Fruit fly (Drosophila melanogaster) whole organism, embryonic: ENCODE results near the gene ara.

ENCODE experiments used
- Adf1 ChIP-seq: fragments of 200-800 bp; sonication (Bioruptor generic); IDR thresholded peaks from 2 replicates; pipeline ENCODE4 v1.3.6; 2022; ENCODE audit warnings: missing biosample characterization, missing genetic modification characterization
- Asciz ChIP-seq: fragments of 200-800 bp; sonication (Bioruptor generic); optimal IDR thresholded peaks from 2 replicates; lab custom pipeline; 2017; ENCODE audit warnings: missing biosample characterization, mild to moderate bottlenecking, missing genetic modification characterization, missing genetic modification reagents
- CG11093 ChIP-seq: fragments of 200-800 bp; sonication (Bioruptor generic); IDR thresholded peaks from 3 replicates; pipeline ENCODE4 v1.3.6; 2022; ENCODE audit warnings: missing biosample characterization, missing genetic modification characterization
- CG11695 ChIP-seq: fragments of 200-800 bp; sonication (Bioruptor generic); IDR thresholded peaks from 3 replicates; pipeline ENCODE4 v1.3.6; 2022; ENCODE audit warnings: missing biosample characterization, missing genetic modification characterization
- CG12744 ChIP-seq: fragments of 200-800 bp; sonication (Bioruptor generic); optimal IDR thresholded peaks from 2 replicates; lab custom pipeline; 2016; ENCODE audit warnings: missing biosample characterization, missing genetic modification characterization
- CG14667 ChIP-seq: fragments of 200-800 bp; sonication (Bioruptor generic); IDR thresholded peaks from 2 replicates; pipeline ENCODE4 v1.3.6; 2022; ENCODE audit warnings: missing biosample characterization, missing genetic modification characterization
- CG2712 ChIP-seq: fragments of 200-800 bp; optimal IDR thresholded peaks from 3 replicates; lab custom pipeline; 2019; ENCODE audit warnings: missing biosample characterization, mild to moderate bottlenecking, missing genetic modification characterization, moderate library complexity
- CG31441 ChIP-seq: fragments of 200-800 bp; sonication (Bioruptor generic); IDR thresholded peaks from 2 replicates; pipeline ENCODE4 v1.3.6; 2022; ENCODE audit warnings: missing biosample characterization, missing genetic modification characterization
- CG32532 ChIP-seq: fragments of 200-800 bp; sonication (Bioruptor generic); IDR thresholded peaks from 2 replicates; pipeline ENCODE4 v1.3.6; 2022; ENCODE audit warnings: missing biosample characterization, missing genetic modification characterization
- CG34224 ChIP-seq: fragments of 200-800 bp; sonication (Bioruptor generic); IDR thresholded peaks from 3 replicates; pipeline ENCODE4 v1.3.6; 2022; ENCODE audit warnings: missing biosample characterization, missing genetic modification characterization; ENCODE audit not compliant: partially characterized antibody
- CG3995 ChIP-seq: fragments of 200-800 bp; sonication (Bioruptor generic); optimal IDR thresholded peaks from 3 replicates; lab custom pipeline; 2016; ENCODE audit warnings: missing biosample characterization, missing genetic modification characterization
- CG4360 ChIP-seq: fragments of 200-800 bp; sonication (Bioruptor generic); IDR thresholded peaks from 2 replicates; pipeline ENCODE4 v1.3.6; 2022; ENCODE audit warnings: missing biosample characterization, missing genetic modification characterization
- CG5180 ChIP-seq: fragments of 200-800 bp; sonication (Bioruptor generic); optimal IDR thresholded peaks from 3 replicates; lab custom pipeline; 2017; ENCODE audit warnings: missing biosample characterization, missing genetic modification characterization, mild to moderate bottlenecking, moderate library complexity, missing genetic modification reagents
- CG9609 ChIP-seq: fragments of 200-800 bp; sonication (Bioruptor generic); optimal IDR thresholded peaks from 3 replicates; lab custom pipeline; 2016; ENCODE audit warnings: missing biosample characterization, missing genetic modification characterization
- CG9932 ChIP-seq: fragments of 200-800 bp; sonication (Bioruptor generic); IDR thresholded peaks from 2 replicates; pipeline ENCODE4 v1.3.6; 2022; ENCODE audit warnings: missing biosample characterization, missing genetic modification characterization
- CTCF ChIP-seq: fragments of 200-800 bp; sonication (Bioruptor generic); optimal IDR thresholded peaks from 2 replicates; lab custom pipeline; 2017; ENCODE audit warnings: missing biosample characterization, mild to moderate bottlenecking, missing genetic modification characterization, moderate library complexity
- Camta ChIP-seq: fragments of 200-800 bp; sonication (Bioruptor generic); optimal IDR thresholded peaks from 2 replicates; lab custom pipeline; 2016; ENCODE audit warnings: missing biosample characterization, missing genetic modification characterization
- CoRest ChIP-seq: fragments of 200-800 bp; sonication (Bioruptor generic); optimal IDR thresholded peaks from 3 replicates; lab custom pipeline; 2018; ENCODE audit warnings: missing biosample characterization, mild to moderate bottlenecking, missing genetic modification characterization, moderate library complexity
- Dad ChIP-seq: fragments of 200-800 bp; sonication (Bioruptor generic); optimal IDR thresholded peaks from 3 replicates; lab custom pipeline; 2016; ENCODE audit warnings: missing biosample characterization, missing genetic modification characterization
- Doc2 ChIP-seq: fragments of 200-800 bp; sonication (Bioruptor generic); IDR thresholded peaks from 2 replicates; pipeline ENCODE4 v1.3.6; 2022; ENCODE audit warnings: missing biosample characterization, missing genetic modification characterization
- Elba2 ChIP-seq: fragments of 200-800 bp; sonication (Bioruptor generic); optimal IDR thresholded peaks from 3 replicates; lab custom pipeline; 2016; ENCODE audit warnings: missing biosample characterization, missing genetic modification characterization
- Fer1 ChIP-seq: fragments of 200-800 bp; sonication (Bioruptor generic); optimal IDR thresholded peaks from 2 replicates; lab custom pipeline; 2017; ENCODE audit warnings: missing biosample characterization, mild to moderate bottlenecking, missing genetic modification characterization
- GATAe ChIP-seq: fragments of 200-800 bp; sonication (Bioruptor generic); conservative IDR thresholded peaks from 2 replicates; pipeline ENCODE4 v1.3.6; 2022; ENCODE audit warnings: missing biosample characterization, missing genetic modification characterization
- HLH4C ChIP-seq: fragments of 200-800 bp; sonication (Bioruptor generic); IDR thresholded peaks from 3 replicates; pipeline ENCODE4 v1.3.6; 2022; ENCODE audit warnings: missing biosample characterization, missing genetic modification characterization; ENCODE audit not compliant: partially characterized antibody
- Hr3 ChIP-seq: fragments of 200-800 bp; sonication (Bioruptor generic); optimal IDR thresholded peaks from 3 replicates; lab custom pipeline; 2016; ENCODE audit warnings: missing biosample characterization, missing genetic modification characterization
- Jarid2 ChIP-seq: fragments of 200-800 bp; sonication (Bioruptor generic); optimal IDR thresholded peaks from 3 replicates; lab custom pipeline; 2017; ENCODE audit warnings: mild to moderate bottlenecking, missing biosample characterization, missing genetic modification reagents, missing genetic modification characterization
- Kr ChIP-seq: fragments of 200-800 bp; sonication (Bioruptor generic); optimal IDR thresholded peaks from 2 replicates; lab custom pipeline; 2017; ENCODE audit warnings: missing biosample characterization, mild to moderate bottlenecking, missing genetic modification characterization
- NFAT ChIP-seq: fragments of 200-800 bp; sonication (Bioruptor generic); IDR thresholded peaks from 2 replicates; pipeline ENCODE4 v1.3.6; 2022; ENCODE audit warnings: missing biosample characterization, missing genetic modification characterization
- Nf-YB ChIP-seq: fragments of 200-800 bp; sonication (Bioruptor generic); optimal IDR thresholded peaks from 3 replicates; lab custom pipeline; 2019; ENCODE audit warnings: missing biosample characterization, mild to moderate bottlenecking, missing genetic modification characterization, moderate library complexity
- Rfx ChIP-seq: fragments of 200-800 bp; sonication (Bioruptor generic); IDR thresholded peaks from 2 replicates; pipeline ENCODE4 v1.3.6; 2022; ENCODE audit warnings: missing biosample characterization, missing genetic modification characterization
- Scr ChIP-seq: fragments of 200-800 bp; sonication (Bioruptor generic); IDR thresholded peaks from 2 replicates; pipeline ENCODE4 v1.3.6; 2022; ENCODE audit warnings: missing biosample characterization, missing genetic modification characterization; ENCODE audit not compliant: partially characterized antibody
- ato ChIP-seq: fragments of 200-800 bp; sonication (Bioruptor generic); IDR thresholded peaks from 2 replicates; pipeline ENCODE4 v1.3.6; 2022; ENCODE audit warnings: missing biosample characterization, missing genetic modification characterization; ENCODE audit not compliant: partially characterized antibody
- chif ChIP-seq, 2 experiments: fragments of 200-800 bp; sonication (Bioruptor generic); optimal IDR thresholded peaks; 3 replicates each; lab custom pipeline; 2016; ENCODE audit warnings: missing biosample characterization in 2 of 2, missing genetic modification characterization in 2 of 2
- chinmo ChIP-seq: fragments of 200-800 bp; sonication (Bioruptor generic); IDR thresholded peaks from 4 replicates; pipeline ENCODE4 v1.3.6; 2022; ENCODE audit warnings: missing biosample characterization, missing genetic modification characterization; ENCODE audit not compliant: partially characterized antibody
- ci ChIP-seq: fragments of 200-800 bp; sonication (Bioruptor generic); IDR thresholded peaks from 3 replicates; pipeline ENCODE4 v1.3.6; 2022; ENCODE audit warnings: missing biosample characterization, missing genetic modification characterization
- fd96Cb ChIP-seq: fragments of 200-800 bp; sonication (Bioruptor generic); optimal IDR thresholded peaks from 2 replicates; lab custom pipeline; 2018; ENCODE audit warnings: missing biosample characterization, mild to moderate bottlenecking, missing genetic modification characterization, moderate library complexity
- fu2 ChIP-seq: fragments of 200-800 bp; sonication (Bioruptor generic); optimal IDR thresholded peaks from 2 replicates; lab custom pipeline; 2016; ENCODE audit warnings: missing biosample characterization, missing genetic modification characterization
- gce ChIP-seq: fragments of 200-800 bp; sonication (Bioruptor generic); IDR thresholded peaks from 3 replicates; pipeline ENCODE4 v1.3.6; 2022; ENCODE audit warnings: missing biosample characterization, missing genetic modification characterization
- gem ChIP-seq: fragments of 200-800 bp; sonication (Bioruptor generic); optimal IDR thresholded peaks from 2 replicates; lab custom pipeline; 2019; ENCODE audit warnings: missing biosample characterization, mild to moderate bottlenecking, missing genetic modification characterization, moderate library complexity
- her ChIP-seq: fragments of 200-800 bp; sonication (Bioruptor generic); optimal IDR thresholded peaks from 2 replicates; lab custom pipeline; 2016; ENCODE audit warnings: missing biosample characterization, missing genetic modification characterization
- inv ChIP-seq: fragments of 200-800 bp; sonication (Bioruptor generic); IDR thresholded peaks from 2 replicates; pipeline ENCODE4 v1.3.6; 2022; ENCODE audit warnings: missing biosample characterization, missing genetic modification characterization; ENCODE audit not compliant: partially characterized antibody
- lbe ChIP-seq: fragments of 200-800 bp; sonication (Bioruptor generic); optimal IDR thresholded peaks from 2 replicates; lab custom pipeline; 2016; ENCODE audit warnings: missing biosample characterization, mild to moderate bottlenecking, missing genetic modification characterization
- nerfin-1 ChIP-seq: fragments of 200-800 bp; sonication (Bioruptor generic); optimal IDR thresholded peaks from 3 replicates; lab custom pipeline; 2019; ENCODE audit warnings: missing biosample characterization, mild to moderate bottlenecking, missing genetic modification characterization, moderate library complexity
- otp ChIP-seq: fragments of 200-800 bp; sonication (Bioruptor generic); IDR thresholded peaks from 3 replicates; pipeline ENCODE4, ENCODE4 v1.3.6; 2022; ENCODE audit warnings: missing biosample characterization, missing genetic modification characterization
- rib ChIP-seq: fragments of 200-800 bp; sonication (Bioruptor generic); IDR thresholded peaks from 2 replicates; pipeline ENCODE4 v1.3.6; 2022; ENCODE audit warnings: missing biosample characterization, missing genetic modification characterization
- sens ChIP-seq: fragments of 200-800 bp; sonication (Bioruptor generic); peaks from one replicate; lab custom pipeline; 2016; ENCODE audit warnings: missing biosample characterization, missing genetic modification characterization
- slbo ChIP-seq: fragments of 200-800 bp; sonication (Bioruptor generic); IDR thresholded peaks from 2 replicates; pipeline ENCODE4 v1.3.6; 2022; ENCODE audit warnings: missing biosample characterization, missing genetic modification characterization
- sr ChIP-seq: fragments of 200-800 bp; sonication (Bioruptor generic); IDR thresholded peaks from 3 replicates; pipeline ENCODE4 v1.3.6; 2022; ENCODE audit warnings: missing biosample characterization, missing genetic modification characterization
- stc ChIP-seq: fragments of 200-800 bp; sonication (Bioruptor generic); IDR thresholded peaks from 2 replicates; pipeline ENCODE4 v1.3.6; 2022; ENCODE audit warnings: missing biosample characterization, missing genetic modification characterization
- yki ChIP-seq: fragments of >200 bp; optimal IDR thresholded peaks from 3 replicates; lab custom pipeline; 2018

Gene ara

dm6 chr3L:12606292-12606691 lies 25.8 kb downstream of the ara start (continued):
- TF ChIP-seq CoRest (tag; lab: Kevin White, UChicago) = peak; percentile 8
- peak; percentile 81 for TF ChIP-seq GATAe (GFP tag; lab: Robert Waterston, UW)
- TF ChIP-seq chif (GFP tag; optimal IDR thresholded peaks at IDR 0.05; lab: Kevin White, UChicago) = peak in 1 of 2 experiments; percentile 34
- peak; percentile 36 for TF ChIP-seq gem
- TF ChIP-seq CG2712 (tag; lab: Kevin White, UChicago) = peak; percentile 41
- no peak for TF ChIP-seq otp
- TF ChIP-seq, all 482 proteins: peak for 108

dm6 chr3L:12609387-12609799 lies 28.9 kb downstream of the ara start, which contains the start of gene caup:
Gene caup, plus strand, starts transcription at chr3L:12609631.
- no peak for TF ChIP-seq Hr3 (GFP tag; lab: Kevin White, UChicago)
- peak; percentile 64; the same call in 1 of the 3 replicates for TF ChIP-seq ci (GFP tag; lab: Robert Waterston, UW)
- TF ChIP-seq sr (GFP tag; lab: Robert Waterston, UW) = no peak; the same call in 1 of the 3 replicates
- TF ChIP-seq fu2 (GFP tag; lab: Kevin White, UChicago) = no peak
- TF ChIP-seq rib (GFP tag; lab: Robert Waterston, UW) = peak; percentile 19; the same call in 1 of the 2 replicates
- no peak for TF ChIP-seq CG14667 (GFP tag; lab: Robert Waterston, UW)
- no peak for TF ChIP-seq slbo (GFP tag; lab: Robert Waterston, UW)
- peak; percentile 35 for TF ChIP-seq her (GFP tag; lab: Kevin White, UChicago)
- TF ChIP-seq Rfx (GFP tag; lab: Robert Waterston, UW) = 0 out of 2 replicates have a peak, but pooled peaks have one; percentile 22
- no peak for TF ChIP-seq lbe (GFP tag; lab: Kevin White, UChicago)
- TF ChIP-seq stc (GFP tag; lab: Robert Waterston, UW) = 0 out of 2 replicates have a peak, but pooled peaks have one; percentile 10
- no peak for TF ChIP-seq CG11093 (GFP tag; lab: Robert Waterston, UW)
- TF ChIP-seq Elba2 (GFP tag; lab: Kevin White, UChicago) = peak; percentile 86
- TF ChIP-seq Scr (GFP tag; lab: Robert Waterston, UW) = no peak; the same call in 1 of the 2 replicates
- TF ChIP-seq chif (GFP tag; optimal IDR thresholded peaks at IDR 0.05; lab: Kevin White, UChicago) = no peak
- TF ChIP-seq Dad (GFP tag; lab: Kevin White, UChicago) = no peak
- TF ChIP-seq Doc2 (GFP tag; lab: Robert Waterston, UW) = no peak
- TF ChIP-seq CG5180 (GFP tag; lab: Kevin White, UChicago) = peak; percentile 96
- peak; percentile 87 for TF ChIP-seq CG31441
- peak; percentile 49; the same call in 2 of the 3 replicates for TF ChIP-seq CG34224 (GFP tag; lab: Robert Waterston, UW)
- TF ChIP-seq fd96Cb (tag; lab: Kevin White, UChicago) = no peak
- peak; percentile 22 for TF ChIP-seq Kr (GFP tag; lab: Kevin White, UChicago)
- TF ChIP-seq CG12744 (GFP tag; lab: Kevin White, UChicago) = no peak
- TF ChIP-seq NFAT (GFP tag; lab: Robert Waterston, UW) = no peak
- no peak for TF ChIP-seq Camta (GFP tag; lab: Kevin White, UChicago)
- TF ChIP-seq CG9932 (GFP tag; lab: Robert Waterston, UW) = no peak
- TF ChIP-seq Jarid2 (GFP tag; lab: Kevin White, UChicago) = peak; percentile 95
- no peak for TF ChIP-seq CG9609 (GFP tag; lab: Kevin White, UChicago)
- TF ChIP-seq CG2712 (tag; lab: Kevin White, UChicago) = peak; percentile 19
- peak; percentile 97 for TF ChIP-seq CG4360
- TF ChIP-seq CG11695 = 0 out of 3 replicates have a peak, but pooled peaks have one; percentile 17
- TF ChIP-seq Asciz = no peak
- peak; percentile 42 for TF ChIP-seq nerfin-1
- TF ChIP-seq Fer1 = no peak
- peak; percentile 53; the same call in 1 of the 3 replicates for TF ChIP-seq HLH4C (GFP tag; lab: Robert Waterston, UW)
- peak; percentile 91; the same call in 1 of the 4 replicates for TF ChIP-seq chinmo
- no peak for TF ChIP-seq gce (GFP tag; lab: Robert Waterston, UW)
- TF ChIP-seq Adf1 (GFP tag; lab: Robert Waterston, UW) = peak; percentile 91
- TF ChIP-seq inv (GFP tag; lab: Robert Waterston, UW) = 0 out of 2 replicates have a peak, but pooled peaks have one; percentile 41
- peak; percentile 100 for TF ChIP-seq Nf-YB (GFP tag; lab: Kevin White, UChicago)
- peak; percentile 30; the same call in 1 of the 2 replicates for TF ChIP-seq ato
- TF ChIP-seq CG3995 = peak; percentile 94
- TF ChIP-seq CTCF (GFP tag; lab: Kevin White, UChicago) = no peak
- TF ChIP-seq sens (GFP tag; lab: Kevin White, UChicago) = peak; percentile 69
- TF ChIP-seq yki = peak; percentile 44
- TF ChIP-seq CG32532 (GFP tag; lab: Robert Waterston, UW) = no peak
